Fruit fly (Drosophila melanogaster) whole organism, embryonic: ENCODE data around the gene E2f1.
A peak's percentile ranks its signal among the peaks of the same experiment; 100 is the strongest.

Experiments used
- ATbp ChIP-seq: fragments of 200-800 bp; sonication (Bioruptor generic); optimal IDR thresholded peaks from 2 replicates; lab custom pipeline; 2017; ENCODE audit warnings: missing biosample characterization, mild to moderate bottlenecking, missing genetic modification characterization, missing genetic modification reagents
- B-H1 ChIP-seq: fragments of 200-800 bp; sonication (Bioruptor generic); IDR thresholded peaks from 3 replicates; pipeline ENCODE4 v1.3.6; 2022; ENCODE audit warnings: missing biosample characterization, missing genetic modification characterization
- Bteb2 ChIP-seq: fragments of 200-800 bp; sonication (Bioruptor generic); optimal IDR thresholded peaks from 2 replicates; lab custom pipeline; 2016; ENCODE audit warnings: missing biosample characterization, missing genetic modification characterization
- CG10565 ChIP-seq: fragments of 200-800 bp; sonication (Bioruptor generic); optimal IDR thresholded peaks from 3 replicates; lab custom pipeline; 2016; ENCODE audit warnings: missing biosample characterization, mild to moderate bottlenecking, missing genetic modification characterization
- CG11085 ChIP-seq: fragments of 200-800 bp; sonication (Bioruptor generic); IDR thresholded peaks from 2 replicates; pipeline ENCODE4 v1.3.6; 2022; ENCODE audit warnings: missing biosample characterization, missing genetic modification characterization
- CG12236 ChIP-seq: fragments of 200-800 bp; sonication (Bioruptor generic); optimal IDR thresholded peaks from 2 replicates; lab custom pipeline; 2016; ENCODE audit warnings: missing biosample characterization, missing genetic modification characterization
- CG12299 ChIP-seq: fragments of 200-800 bp; sonication (Bioruptor generic); optimal IDR thresholded peaks from 2 replicates; lab custom pipeline; 2018; ENCODE audit warnings: missing biosample characterization, mild to moderate bottlenecking, missing genetic modification characterization
- CG12769 ChIP-seq: fragments of 200-800 bp; sonication (Bioruptor generic); optimal IDR thresholded peaks from 2 replicates; lab custom pipeline; 2019; ENCODE audit warnings: missing biosample characterization, mild to moderate bottlenecking, missing genetic modification characterization, moderate library complexity
- CG13624 ChIP-seq: fragments of 200-800 bp; sonication (Bioruptor generic); optimal IDR thresholded peaks from 2 replicates; lab custom pipeline; 2016; ENCODE audit warnings: missing biosample characterization, missing genetic modification characterization
- CG14050 ChIP-seq: fragments of 200-800 bp; sonication (Bioruptor generic); IDR thresholded peaks from 3 replicates; pipeline ENCODE4 v1.3.6; 2022; ENCODE audit warnings: missing biosample characterization, missing genetic modification characterization
- CG1603 ChIP-seq: fragments of 200-800 bp; sonication (Bioruptor generic); optimal IDR thresholded peaks from 2 replicates; lab custom pipeline; 2019; ENCODE audit warnings: missing biosample characterization, mild to moderate bottlenecking, missing genetic modification characterization, moderate library complexity
- CG1792 ChIP-seq: fragments of 200-800 bp; sonication (Bioruptor generic); optimal IDR thresholded peaks from 2 replicates; lab custom pipeline; 2016; ENCODE audit warnings: missing biosample characterization, missing genetic modification characterization
- CG2678 ChIP-seq: fragments of 200-800 bp; sonication (Bioruptor generic); optimal IDR thresholded peaks from 3 replicates; lab custom pipeline; 2019; ENCODE audit warnings: missing biosample characterization, mild to moderate bottlenecking, missing genetic modification characterization, moderate library complexity
- CG30403 ChIP-seq: fragments of 200-800 bp; sonication (Bioruptor generic); optimal IDR thresholded peaks from 3 replicates; lab custom pipeline; 2016; ENCODE audit warnings: missing biosample characterization, missing genetic modification characterization
- CG32772 ChIP-seq: fragments of 200-800 bp; sonication (Bioruptor generic); IDR thresholded peaks from 2 replicates; pipeline ENCODE4 v1.3.6; 2022; ENCODE audit warnings: missing biosample characterization, missing genetic modification characterization
- CG3847 ChIP-seq: fragments of 200-800 bp; sonication (Bioruptor generic); IDR thresholded peaks from 2 replicates; pipeline ENCODE4 v1.3.6; 2022; ENCODE audit warnings: missing biosample characterization, missing genetic modification characterization
- CG5953 ChIP-seq: fragments of 200-800 bp; sonication (Bioruptor generic); IDR thresholded peaks from 2 replicates; pipeline ENCODE4 v1.3.6; 2022; ENCODE audit warnings: missing biosample characterization, missing genetic modification characterization
- CG6175 ChIP-seq: fragments of 200-800 bp; sonication (Bioruptor generic); IDR thresholded peaks from 3 replicates; pipeline ENCODE4 v1.3.6; 2022; ENCODE audit warnings: missing biosample characterization, missing genetic modification characterization
- CG8924 ChIP-seq: fragments of 200-800 bp; optimal IDR thresholded peaks from 3 replicates; lab custom pipeline; 2019; ENCODE audit warnings: missing biosample characterization, mild to moderate bottlenecking, missing genetic modification characterization, moderate library complexity
- CrebB ChIP-seq: fragments of 200-800 bp; sonication (Bioruptor generic); optimal IDR thresholded peaks from 3 replicates; lab custom pipeline; 2018; ENCODE audit warnings: missing biosample characterization, mild to moderate bottlenecking, missing genetic modification characterization
- Hand ChIP-seq: fragments of 200-800 bp; sonication (Bioruptor generic); optimal IDR thresholded peaks from 2 replicates; lab custom pipeline; 2017; ENCODE audit warnings: mild to moderate bottlenecking, missing biosample characterization, missing genetic modification reagents, missing genetic modification characterization
- Hr3 ChIP-seq: fragments of 200-800 bp; sonication (Bioruptor generic); optimal IDR thresholded peaks from 3 replicates; lab custom pipeline; 2016; ENCODE audit warnings: missing biosample characterization, missing genetic modification characterization
- Hsf ChIP-seq: fragments of 200-800 bp; sonication (Bioruptor generic); optimal IDR thresholded peaks from 3 replicates; lab custom pipeline; 2016; ENCODE audit warnings: missing biosample characterization, missing genetic modification characterization
- Lim3 ChIP-seq: fragments of 200-800 bp; sonication (Bioruptor generic); IDR thresholded peaks from 2 replicates; pipeline ENCODE4 v1.3.6; 2022; ENCODE audit warnings: missing biosample characterization, missing genetic modification characterization
- NC2β ChIP-seq: fragments of 200-800 bp; sonication (Bioruptor generic); optimal IDR thresholded peaks from 2 replicates; lab custom pipeline; 2016; ENCODE audit warnings: missing biosample characterization, missing genetic modification characterization
- NfI ChIP-seq: fragments of 200-800 bp; sonication (Bioruptor generic); optimal IDR thresholded peaks from 3 replicates; lab custom pipeline; 2018; ENCODE audit warnings: missing biosample characterization, mild to moderate bottlenecking, missing genetic modification characterization, moderate library complexity
- Poxn ChIP-seq: fragments of 200-800 bp; sonication (Bioruptor generic); IDR thresholded peaks from 2 replicates; pipeline ENCODE4 v1.3.6; 2022; ENCODE audit warnings: missing biosample characterization, missing genetic modification characterization
- Scr ChIP-seq: fragments of 200-800 bp; sonication (Bioruptor generic); IDR thresholded peaks from 2 replicates; pipeline ENCODE4 v1.3.6; 2022; ENCODE audit warnings: missing biosample characterization, missing genetic modification characterization; ENCODE audit not compliant: partially characterized antibody
- aop ChIP-seq: fragments of 200-800 bp; sonication (Bioruptor generic); IDR thresholded peaks from 2 replicates; pipeline ENCODE4 v1.3.6; 2022; ENCODE audit warnings: missing biosample characterization, missing genetic modification characterization
- ara ChIP-seq: fragments of 200-800 bp; sonication (Bioruptor generic); IDR thresholded peaks from 2 replicates; pipeline ENCODE4 v1.3.6; 2022; ENCODE audit warnings: missing biosample characterization, missing genetic modification characterization
- dan ChIP-seq: fragments of 200-800 bp; sonication (Bioruptor generic); IDR thresholded peaks from 2 replicates; pipeline ENCODE4 v1.3.6; 2022; ENCODE audit warnings: missing biosample characterization, missing genetic modification characterization
- dmrt11E ChIP-seq: fragments of 200-800 bp; sonication (Bioruptor generic); optimal IDR thresholded peaks from 3 replicates; lab custom pipeline; 2018; ENCODE audit warnings: missing biosample characterization, mild to moderate bottlenecking, missing genetic modification characterization, moderate library complexity
- esg ChIP-seq: fragments of 200-800 bp; sonication (Bioruptor generic); conservative IDR thresholded peaks from 2 replicates; pipeline ENCODE4 v1.3.6; 2022; ENCODE audit warnings: missing biosample characterization, missing genetic modification characterization
- insv ChIP-seq, 2 experiments: fragments of 200-800 bp; sonication (Bioruptor generic); optimal IDR thresholded peaks; 3 replicates each; lab custom pipeline; 2016 to 2018; ENCODE audit warnings: missing biosample characterization in 2 of 2, missing genetic modification characterization in 2 of 2
- klu ChIP-seq: fragments of 200-800 bp; sonication (Bioruptor generic); IDR thresholded peaks from 2 replicates; pipeline ENCODE4 v1.3.6; 2022; ENCODE audit warnings: missing biosample characterization, missing genetic modification characterization
- kni ChIP-seq: fragments of 200-800 bp; sonication (Bioruptor generic); optimal IDR thresholded peaks from 3 replicates; lab custom pipeline; 2017; ENCODE audit warnings: mild to moderate bottlenecking, missing biosample characterization, missing genetic modification reagents, missing genetic modification characterization
- knrl ChIP-seq: fragments of 200-800 bp; sonication (Bioruptor generic); IDR thresholded peaks from 3 replicates; pipeline ENCODE4 v1.3.6; 2022; ENCODE audit warnings: missing biosample characterization, missing genetic modification characterization; ENCODE audit not compliant: partially characterized antibody
- lab ChIP-seq: fragments of 200-800 bp; sonication (Bioruptor generic); optimal IDR thresholded peaks from 3 replicates; lab custom pipeline; 2017; ENCODE audit warnings: missing biosample characterization, missing genetic modification characterization, mild to moderate bottlenecking, moderate library complexity, missing genetic modification reagents
- nerfin-2 ChIP-seq: fragments of 200-800 bp; sonication (Bioruptor generic); IDR thresholded peaks from 2 replicates; pipeline ENCODE4 v1.3.6; 2022; ENCODE audit warnings: missing biosample characterization, missing genetic modification characterization; ENCODE audit not compliant: partially characterized antibody
- nmo ChIP-seq: fragments of 200-800 bp; sonication (Bioruptor generic); optimal IDR thresholded peaks from 2 replicates; lab custom pipeline; 2018; ENCODE audit warnings: missing biosample characterization, mild to moderate bottlenecking, missing genetic modification characterization, moderate library complexity
- odd ChIP-seq: fragments of 200-800 bp; sonication (Bioruptor generic); optimal IDR thresholded peaks from 2 replicates; lab custom pipeline; 2017; ENCODE audit warnings: missing biosample characterization, mild to moderate bottlenecking, missing genetic modification characterization
- p53 ChIP-seq: fragments of 200-800 bp; sonication (Bioruptor generic); optimal IDR thresholded peaks from 2 replicates; lab custom pipeline; 2016; ENCODE audit warnings: missing biosample characterization, missing genetic modification characterization
- pb ChIP-seq: fragments of 200-800 bp; sonication (Bioruptor generic); optimal IDR thresholded peaks from 3 replicates; lab custom pipeline; 2016; ENCODE audit warnings: missing biosample characterization, missing genetic modification characterization
- run ChIP-seq: fragments of 200-800 bp; sonication (Bioruptor generic); optimal IDR thresholded peaks from 3 replicates; lab custom pipeline; 2018; ENCODE audit warnings: missing biosample characterization, mild to moderate bottlenecking, missing genetic modification characterization
- sim ChIP-seq: fragments of 200-800 bp; sonication (Bioruptor generic); IDR thresholded peaks from 2 replicates; pipeline ENCODE4 v1.3.6; 2022; ENCODE audit warnings: missing biosample characterization, missing genetic modification characterization
- sqz ChIP-seq: fragments of 200-800 bp; sonication (Bioruptor generic); optimal IDR thresholded peaks from 3 replicates; lab custom pipeline; 2018; ENCODE audit warnings: missing biosample characterization, mild to moderate bottlenecking, missing genetic modification characterization
- sr ChIP-seq: fragments of 200-800 bp; sonication (Bioruptor generic); IDR thresholded peaks from 3 replicates; pipeline ENCODE4 v1.3.6; 2022; ENCODE audit warnings: missing biosample characterization, missing genetic modification characterization
- tio ChIP-seq: fragments of 200-800 bp; sonication (Bioruptor generic); optimal IDR thresholded peaks from 2 replicates; lab custom pipeline; 2017; ENCODE audit warnings: missing biosample characterization, missing genetic modification characterization, inconsistent platforms
- zen ChIP-seq: fragments of 200-800 bp; sonication (Bioruptor generic); optimal IDR thresholded peaks from 3 replicates; lab custom pipeline; 2018; ENCODE audit warnings: missing biosample characterization, mild to moderate bottlenecking, missing genetic modification characterization, moderate library complexity

E2f1 gene

DNA sequence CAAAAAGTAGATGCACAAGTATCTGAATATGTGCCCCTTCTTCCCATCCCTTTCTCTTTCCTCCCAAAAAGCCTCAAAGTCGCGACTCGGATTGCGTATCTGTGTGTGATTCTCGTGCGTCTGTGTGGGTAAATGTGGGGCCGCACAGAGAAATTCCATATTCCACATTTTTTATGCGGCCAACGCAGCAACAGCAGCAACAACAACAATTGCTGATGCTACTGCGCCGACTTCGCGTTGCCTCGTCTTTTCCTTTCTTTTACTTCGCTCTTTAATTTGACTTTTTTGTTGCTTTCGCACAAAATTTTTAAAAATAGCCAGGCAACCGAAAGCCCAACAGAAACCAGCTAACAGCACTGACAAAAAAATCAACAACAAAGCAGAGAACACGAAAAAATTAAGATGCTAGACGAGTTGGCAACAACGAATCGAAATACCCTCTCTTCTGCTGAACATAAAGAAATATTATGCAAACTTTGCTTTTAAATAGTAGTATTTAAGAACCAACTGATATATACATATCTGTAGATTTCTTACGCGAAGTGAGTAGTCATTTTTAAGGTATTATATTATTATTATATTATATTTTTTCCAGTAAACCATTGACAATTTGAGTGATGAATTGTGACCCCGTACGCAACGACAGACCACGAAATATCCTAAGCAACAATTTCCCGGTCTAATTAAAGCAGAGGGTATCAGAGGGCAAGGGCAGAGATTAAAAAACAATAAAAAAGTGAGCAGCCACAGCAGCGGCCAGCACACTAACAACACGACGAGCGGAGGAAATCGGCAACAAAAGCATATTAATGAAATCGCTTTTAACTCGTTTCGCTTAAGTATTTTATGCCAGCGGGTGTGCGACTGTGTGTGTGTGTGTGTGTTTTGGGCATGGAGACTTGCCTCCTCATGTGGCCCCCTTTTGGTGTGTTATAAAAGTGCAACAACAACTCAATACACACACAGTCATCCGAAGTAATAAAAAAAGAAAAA is 3.9 kb downstream of the E2f1 start:
- TF ChIP-seq sqz (peak; percentile 61), knrl (GFP tag; lab: Robert Waterston, UW) (no peak), lab (peak; percentile 64), sim (no peak), CG11085 (GFP tag; lab: Robert Waterston, UW) (no peak), insv (GFP tag; optimal IDR thresholded peaks at IDR 0.05; lab: Kevin White, UChicago) (no peak), CG12769 (tag; lab: Kevin White, UChicago) (peak; percentile 78), CG14050 (GFP tag; lab: Robert Waterston, UW) (peak; percentile 54; the same call in 2 of the 3 replicates), CG32772 (GFP tag; lab: Robert Waterston, UW) (no peak), CG8924 (peak; percentile 77), sr (GFP tag; lab: Robert Waterston, UW) (no peak; the same call in 2 of the 3 replicates), CG2678 (tag; lab: Kevin White, UChicago) (peak; percentile 79), Hand (GFP tag; lab: Kevin White, UChicago) (peak; percentile 58), CG1603 (peak; percentile 15), CG6175 (GFP tag; lab: Robert Waterston, UW) (0 out of 3 replicates have a peak, but pooled peaks have one; percentile 39), CG30403 (peak; percentile 69), aop (no peak), NC2β (GFP tag; lab: Kevin White, UChicago) (no peak), Hr3 (GFP tag; lab: Kevin White, UChicago) (peak; percentile 75), CG1792 (no peak), nerfin-2 (GFP tag; lab: Robert Waterston, UW) (no peak), ATbp (GFP tag; lab: Kevin White, UChicago) (peak; percentile 63), dan (no peak), tio (GFP tag; lab: Kevin White, UChicago) (peak; percentile 52), Poxn (GFP tag; lab: Robert Waterston, UW) (no peak), kni (GFP tag; lab: Kevin White, UChicago) (peak; percentile 21), CG13624 (GFP tag; lab: Kevin White, UChicago) (no peak), Hsf (GFP tag; lab: Kevin White, UChicago) (no peak), run (tag; lab: Kevin White, UChicago) (peak; percentile 60), Lim3 (GFP tag; lab: Robert Waterston, UW) (no peak), pb (GFP tag; lab: Kevin White, UChicago) (no peak), NfI (GFP tag; lab: Kevin White, UChicago) (no peak), zen (tag; lab: Kevin White, UChicago) (no peak), CG5953 (GFP tag; lab: Robert Waterston, UW) (0 out of 2 replicates have a peak, but pooled peaks have one; percentile 47), Scr (GFP tag; lab: Robert Waterston, UW) (no peak), CG10565 (GFP tag; lab: Kevin White, UChicago) (no peak), CG12299 (tag; lab: Kevin White, UChicago) (no peak), p53 (GFP tag; lab: Kevin White, UChicago) (no peak), B-H1 (no peak), Bteb2 (GFP tag; lab: Kevin White, UChicago) (no peak), CG3847 (no peak), klu (GFP tag; lab: Robert Waterston, UW) (no peak), CG12236 (GFP tag; lab: Kevin White, UChicago) (no peak), nmo (GFP tag; lab: Kevin White, UChicago) (peak; percentile 83), esg (GFP tag; lab: Robert Waterston, UW) (peak; percentile 37; the same call in 1 of the 2 replicates), ara (GFP tag; lab: Robert Waterston, UW) (no peak), odd (GFP tag; lab: Kevin White, UChicago) (peak; percentile 61), dmrt11E (no peak), CrebB (tag; lab: Kevin White, UChicago) (no peak)
